Worm (Caenorhabditis elegans) whole organism, late embryonic: ENCODE measurements around the gene col-84.

Experiments
- C08G9.2 ChIP-seq: sonication (generic microtip); optimal IDR thresholded peaks from 2 replicates; lab custom pipeline; 2016; ENCODE audit warnings: mild to moderate bottlenecking, missing genetic modification characterization, moderate library complexity, missing compliant biosample characterization
- C38D4.7 ChIP-seq: fragments of 200-800 bp; sonication (Bioruptor generic); optimal IDR thresholded peaks from 2 replicates; lab custom pipeline; 2018; ENCODE audit warnings: mild to moderate bottlenecking, missing genetic modification characterization, moderate library complexity, missing compliant biosample characterization
- K02D7.2 ChIP-seq: sonication (generic microtip); optimal IDR thresholded peaks from 2 replicates; lab custom pipeline; 2017; ENCODE audit warnings: mild to moderate bottlenecking, missing genetic modification characterization, missing compliant biosample characterization
- K09A11.1 ChIP-seq: sonication (generic microtip); optimal IDR thresholded peaks from 2 replicates; lab custom pipeline; 2017; ENCODE audit warnings: antibody characterized with exemption, mild to moderate bottlenecking, missing genetic modification characterization, missing compliant biosample characterization; ENCODE audit not compliant: insufficient read depth
- ceh-14 ChIP-seq: sonication (generic microtip); optimal IDR thresholded peaks from 2 replicates; lab custom pipeline; 2016; ENCODE audit warnings: missing genotype, missing genetic modification characterization, missing compliant biosample characterization
- ceh-18 ChIP-seq: sonication (generic microtip); optimal IDR thresholded peaks from 2 replicates; lab custom pipeline; 2016; ENCODE audit warnings: missing genetic modification characterization, missing compliant biosample characterization
- ceh-19 ChIP-seq: fragments of 200-800 bp; sonication (Bioruptor generic); optimal IDR thresholded peaks from 2 replicates; lab custom pipeline; 2018; ENCODE audit warnings: mild to moderate bottlenecking, missing genetic modification characterization, missing compliant biosample characterization
- ceh-24 ChIP-seq: sonication (generic microtip); optimal IDR thresholded peaks from 2 replicates; lab custom pipeline; 2016; ENCODE audit warnings: mild to moderate bottlenecking, missing genetic modification characterization, missing compliant biosample characterization
- ceh-30 ChIP-seq: fragments of 150-350 bp; optimal IDR thresholded peaks from 2 replicates; lab custom pipeline; 2014; ENCODE audit warnings: missing biosample characterization, missing genetic modification characterization
- ceh-48 ChIP-seq: sonication (generic microtip); optimal IDR thresholded peaks from 2 replicates; lab custom pipeline; 2016; ENCODE audit warnings: missing genetic modification characterization, inconsistent platforms, missing compliant biosample characterization
- dmd-4 ChIP-seq: sonication (generic microtip); optimal IDR thresholded peaks from 2 replicates; lab custom pipeline; 2016; ENCODE audit warnings: borderline replicate concordance, missing genetic modification characterization, missing compliant biosample characterization
- dve-1 ChIP-seq: sonication (generic microtip); optimal IDR thresholded peaks from 2 replicates; lab custom pipeline; 2017; ENCODE audit warnings: antibody characterized with exemption, mild to moderate bottlenecking, missing genetic modification characterization, missing compliant biosample characterization
- elt-2 ChIP-seq: sonication (generic microtip); optimal IDR thresholded peaks from 2 replicates; lab custom pipeline; 2016; ENCODE audit warnings: missing genetic modification reagents, missing genetic modification characterization, missing compliant biosample characterization
- ets-4 ChIP-seq: sonication (generic microtip); optimal IDR thresholded peaks from 2 replicates; lab custom pipeline; 2016; ENCODE audit warnings: missing genetic modification characterization, missing compliant biosample characterization
- fkh-6 ChIP-seq: sonication (generic microtip); optimal IDR thresholded peaks from 2 replicates; lab custom pipeline; 2016; ENCODE audit warnings: missing genetic modification characterization, missing compliant biosample characterization
- gmeb-2 ChIP-seq: sonication (generic microtip); optimal IDR thresholded peaks from 2 replicates; lab custom pipeline; 2016; ENCODE audit warnings: missing genetic modification characterization, inconsistent platforms, missing compliant biosample characterization
- hlh-13 ChIP-seq: fragments of 200-800 bp; sonication (Bioruptor generic); optimal IDR thresholded peaks from 2 replicates; lab custom pipeline; 2018; ENCODE audit warnings: mild to moderate bottlenecking, missing genetic modification characterization, missing compliant biosample characterization
- hlh-30 ChIP-seq: sonication (generic microtip); optimal IDR thresholded peaks from 2 replicates; lab custom pipeline; 2017; ENCODE audit warnings: antibody characterized with exemption, missing genetic modification characterization, missing compliant biosample characterization; ENCODE audit not compliant: insufficient read depth
- hlh-6 ChIP-seq: sonication (generic microtip); optimal IDR thresholded peaks from 2 replicates; lab custom pipeline; 2016; ENCODE audit warnings: missing genotype, missing genetic modification characterization, missing compliant biosample characterization
- hlh-8 ChIP-seq: sonication (generic microtip); optimal IDR thresholded peaks from 2 replicates; lab custom pipeline; 2016; ENCODE audit warnings: missing genotype, missing genetic modification characterization, missing compliant biosample characterization
- lin-11 ChIP-seq: fragments of 200-800 bp; sonication (Bioruptor generic); optimal IDR thresholded peaks from 2 replicates; lab custom pipeline; 2018; ENCODE audit warnings: mild to moderate bottlenecking, missing genetic modification characterization, missing compliant biosample characterization
- mec-3 ChIP-seq: sonication (generic microtip); optimal IDR thresholded peaks from 2 replicates; lab custom pipeline; 2016; ENCODE audit warnings: borderline replicate concordance, missing genetic modification characterization, missing compliant biosample characterization
- nhr-232 ChIP-seq: sonication (generic microtip); optimal IDR thresholded peaks from 2 replicates; lab custom pipeline; 2016; ENCODE audit warnings: missing genetic modification characterization, missing compliant biosample characterization
- npax-4 ChIP-seq: sonication (generic microtip); optimal IDR thresholded peaks from 2 replicates; lab custom pipeline; 2016; ENCODE audit warnings: missing genetic modification characterization, missing compliant biosample characterization
- pag-3 ChIP-seq: sonication (generic microtip); optimal IDR thresholded peaks from 2 replicates; lab custom pipeline; 2016; ENCODE audit warnings: missing compliant biosample characterization, missing genetic modification characterization, borderline replicate concordance
- pax-1 ChIP-seq: fragments of 150-350 bp; optimal IDR thresholded peaks from 2 replicates; lab custom pipeline; 2014; ENCODE audit warnings: missing biosample characterization, missing genetic modification characterization
- pha-2 ChIP-seq: sonication (generic microtip); optimal IDR thresholded peaks from 2 replicates; lab custom pipeline; 2017; ENCODE audit warnings: mild to moderate bottlenecking, missing genetic modification characterization, missing compliant biosample characterization
- pqm-1 ChIP-seq: sonication (generic microtip); optimal IDR thresholded peaks from 2 replicates; lab custom pipeline; 2016; ENCODE audit warnings: missing genetic modification characterization, missing compliant biosample characterization
- pros-1 ChIP-seq: fragments of 150-350 bp; optimal IDR thresholded peaks from 2 replicates; lab custom pipeline; 2014; ENCODE audit warnings: missing biosample characterization, missing genetic modification reagents, missing genetic modification characterization
- ref-2 ChIP-seq: sonication (generic microtip); optimal IDR thresholded peaks from 2 replicates; lab custom pipeline; 2016; ENCODE audit warnings: missing genetic modification characterization, missing compliant biosample characterization
- rnt-1 ChIP-seq: sonication (generic microtip); optimal IDR thresholded peaks from 2 replicates; lab custom pipeline; 2016; ENCODE audit warnings: missing genetic modification characterization, missing compliant biosample characterization
- sox-2 ChIP-seq: fragments of 200-800 bp; sonication (Bioruptor generic); IDR thresholded peaks from 2 replicates; pipeline ENCODE4 v1.3.6; 2022; ENCODE audit warnings: missing genetic modification reagents, missing genetic modification characterization, missing compliant biosample characterization
- sox-4 ChIP-seq: sonication (generic microtip); optimal IDR thresholded peaks from 2 replicates; lab custom pipeline; 2017; ENCODE audit warnings: mild to moderate bottlenecking, missing genetic modification characterization, inconsistent platforms, missing compliant biosample characterization
- syd-9 ChIP-seq: sonication (generic microtip); optimal IDR thresholded peaks from 2 replicates; lab custom pipeline; 2016; ENCODE audit warnings: mild to moderate bottlenecking, missing genetic modification characterization, moderate library complexity, missing compliant biosample characterization
- tbx-2 ChIP-seq: sonication (generic microtip); optimal IDR thresholded peaks from 2 replicates; lab custom pipeline; 2016; ENCODE audit warnings: missing genetic modification characterization, missing compliant biosample characterization
- tbx-7 ChIP-seq: sonication (generic microtip); optimal IDR thresholded peaks from 2 replicates; lab custom pipeline; 2016; ENCODE audit warnings: missing genotype, missing genetic modification characterization, missing compliant biosample characterization
- ttx-3 ChIP-seq: sonication (generic microtip); optimal IDR thresholded peaks from 2 replicates; lab custom pipeline; 2016; ENCODE audit warnings: missing genetic modification reagents, missing genetic modification characterization, missing compliant biosample characterization
- unc-3 ChIP-seq, 2 experiments: fragments of 200-800 bp in 1 of 2; sonication (Bioruptor generic) in 1 of 2; sonication (generic microtip) in 1 of 2; conservative IDR thresholded peaks in 1 of 2; optimal IDR thresholded peaks in 1 of 2; 2 replicates each; pipeline versions ENCODE4 v1.3.6 to Lab custom; 2016 to 2022; ENCODE audit warnings: missing compliant biosample characterization in 2 of 2, missing genetic modification characterization in 2 of 2, missing genetic modification reagents in 1 of 2
- unc-42 ChIP-seq: sonication (generic microtip); optimal IDR thresholded peaks from 2 replicates; lab custom pipeline; 2016; ENCODE audit warnings: missing genotype, missing genetic modification characterization, missing compliant biosample characterization
- unc-55 ChIP-seq: sonication (generic microtip); optimal IDR thresholded peaks from 2 replicates; lab custom pipeline; 2017; ENCODE audit warnings: missing biosample characterization, missing genetic modification reagents, missing genetic modification characterization
- zip-5 ChIP-seq: sonication (generic microtip); optimal IDR thresholded peaks from 2 replicates; lab custom pipeline; 2016; ENCODE audit warnings: missing genetic modification characterization, missing compliant biosample characterization
- ztf-16 ChIP-seq: sonication (generic microtip); optimal IDR thresholded peaks from 2 replicates; lab custom pipeline; 2017; ENCODE audit warnings: missing genetic modification characterization, missing compliant biosample characterization

col-84 gene

ce11 chrII:11841653-11842052 is 26.7 kb upstream of the col-84 start:
- TF ChIP-seq fkh-6 (tag; lab: Kevin White, UChicago), result no peak
- TF ChIP-seq sox-4 (tag; lab: Kevin White, UChicago), result no peak
- no peak for TF ChIP-seq ceh-24 (tag; lab: Kevin White, UChicago)
- TF ChIP-seq ceh-48 (tag; lab: Kevin White, UChicago), result no peak
- TF ChIP-seq unc-55 (GFP tag; lab: Kevin White, UChicago), result no peak
- no peak for TF ChIP-seq ceh-18 (tag; lab: Kevin White, UChicago)
- TF ChIP-seq hlh-8 (tag; lab: Kevin White, UChicago), result no peak
- no peak for TF ChIP-seq dve-1 (tag; lab: Kevin White, UChicago)
- no peak for TF ChIP-seq syd-9 (tag; lab: Kevin White, UChicago)
- TF ChIP-seq C08G9.2 (tag; lab: Kevin White, UChicago), result no peak
- no peak for TF ChIP-seq hlh-13 (GFP tag; lab: Kevin White, UChicago)
- no peak for TF ChIP-seq pax-1 (tag; lab: Kevin White, UChicago)

DNA sequence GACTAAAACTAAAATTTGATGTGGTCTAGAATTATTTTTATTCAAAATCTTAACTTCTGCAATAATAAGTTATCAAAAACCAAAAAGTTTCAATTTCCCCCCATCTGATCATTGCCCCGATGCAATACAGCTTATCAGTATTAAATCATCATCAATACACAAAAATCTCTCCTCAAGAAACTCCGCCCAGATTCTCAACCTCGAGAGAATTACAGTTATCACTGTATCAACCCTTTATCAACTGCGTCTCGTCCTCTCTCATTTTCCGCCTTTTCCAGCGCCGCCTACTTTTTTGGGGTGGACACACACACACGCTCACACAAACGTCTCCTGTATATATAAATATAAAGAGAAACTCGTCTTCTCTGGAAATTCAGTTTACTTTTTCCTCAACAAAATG is 26.0 kb upstream of the col-84 start, which contains the start of gene T27D12.1:
Gene T27D12.1 (plus strand): TSS at position 301 of the 400 bp plus-strand sequence.
- no peak for TF ChIP-seq gmeb-2 (tag; lab: Kevin White, UChicago)
- TF ChIP-seq K02D7.2 (tag; lab: Kevin White, UChicago), result no peak
- no peak for TF ChIP-seq ceh-24 (tag; lab: Kevin White, UChicago)
- TF ChIP-seq nhr-232 (tag; lab: Kevin White, UChicago), result no peak
- no peak for TF ChIP-seq ref-2 (tag; lab: Kevin White, UChicago)
- no peak for TF ChIP-seq pqm-1 (tag; lab: Kevin White, UChicago)
- no peak for TF ChIP-seq lin-11 (tag; lab: Kevin White, UChicago)
- TF ChIP-seq elt-2 (tag; lab: Kevin White, UChicago), result no peak
- no peak for TF ChIP-seq hlh-6
- TF ChIP-seq sox-2 (GFP tag; lab: Robert Waterston, UW), result no peak
- no peak for TF ChIP-seq ttx-3 (tag; lab: Kevin White, UChicago)
- TF ChIP-seq hlh-8 (tag; lab: Kevin White, UChicago), result no peak
- TF ChIP-seq ets-4 (tag; lab: Kevin White, UChicago), result no peak
- no peak for TF ChIP-seq dve-1 (tag; lab: Kevin White, UChicago)
- no peak for TF ChIP-seq ztf-16 (tag; lab: Kevin White, UChicago)
- no peak for TF ChIP-seq hlh-30
- TF ChIP-seq ceh-48 (tag; lab: Kevin White, UChicago), result no peak
- TF ChIP-seq zip-5 (tag; lab: Kevin White, UChicago), result no peak

ce11 chrII:11842766-11843165 is 25.6 kb upstream of the col-84 start:
- TF ChIP-seq ceh-18 (tag; lab: Kevin White, UChicago) (no peak), dmd-4 (tag; lab: Kevin White, UChicago) (no peak), ceh-24 (tag; lab: Kevin White, UChicago) (no peak), tbx-7 (tag; lab: Kevin White, UChicago) (no peak), ceh-48 (tag; lab: Kevin White, UChicago) (no peak), unc-42 (no peak), sox-4 (tag; lab: Kevin White, UChicago) (no peak), lin-11 (tag; lab: Kevin White, UChicago) (no peak), npax-4 (tag; lab: Kevin White, UChicago) (no peak), pros-1 (tag; lab: Kevin White, UChicago) (no peak), ceh-14 (tag; lab: Kevin White, UChicago) (no peak), tbx-2 (tag; lab: Kevin White, UChicago) (no peak), unc-3 (GFP tag; conservative IDR thresholded peaks at IDR 0.05; lab: Robert Waterston, UW) (no peak), unc-3 (tag; optimal IDR thresholded peaks at IDR 0.05; lab: Kevin White, UChicago) (no peak)

- TF ChIP-seq ceh-14 (tag; lab: Kevin White, UChicago) (no peak), pag-3 (no peak), ztf-16 (tag; lab: Kevin White, UChicago) (no peak), K09A11.1 (tag; lab: Kevin White, UChicago) (no peak), C38D4.7 (GFP tag; lab: Kevin White, UChicago) (no peak), dmd-4 (tag; lab: Kevin White, UChicago) (no peak), ceh-19 (GFP tag; lab: Kevin White, UChicago) (no peak), hlh-13 (GFP tag; lab: Kevin White, UChicago) (no peak), pha-2 (tag; lab: Kevin White, UChicago) (no peak), mec-3 (tag; lab: Kevin White, UChicago) (no peak), ceh-30 (tag; lab: Kevin White, UChicago) (no peak), rnt-1 (tag; lab: Kevin White, UChicago) (no peak)
These were observed 24.9 kb upstream of the col-84 start for ce11 chrII:11843441-11843840.
